Fruit fly (Drosophila melanogaster): ENCODE measurements around the gene ND-ASHI.

Gene ND-ASHI

DNA sequence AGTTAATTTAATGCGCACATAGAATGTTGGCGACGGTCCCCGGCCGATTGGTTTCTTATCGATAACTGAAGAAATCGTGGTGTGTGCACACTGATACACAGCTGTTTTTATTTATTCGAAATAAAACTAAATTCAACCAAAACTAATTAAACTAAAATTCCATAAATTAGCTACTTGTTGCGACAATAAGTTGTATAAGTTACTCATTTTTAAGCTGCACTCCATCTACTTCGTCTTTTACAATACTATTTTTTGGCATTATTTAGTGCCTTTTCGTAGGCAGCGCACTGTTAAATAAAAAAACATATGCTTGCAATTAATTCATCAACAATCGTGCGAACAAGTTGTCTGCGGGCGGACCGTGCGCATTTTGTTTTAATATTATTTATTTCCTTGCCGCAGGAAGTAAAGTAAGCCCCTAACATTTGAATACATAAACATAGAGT is 17.5 kb downstream of the ND-ASHI start, which contains the start of the genes CG3224 and Ctr1A (continued):
- peak; percentile 74 for TF ChIP-seq Med (GFP tag)
- TF ChIP-seq CG17361 (GFP tag; IDR thresholded peaks at IDR 0.05), result peak; percentile 21; the same call in 1 of the 3 replicates
- TF ChIP-seq CG11560 (tag; IDR thresholded peaks at IDR 0.05), result no peak
- no peak for TF ChIP-seq CG1529 (GFP tag; optimal IDR thresholded peaks at IDR 0.05)
- TF ChIP-seq Jarid2 (GFP tag; optimal IDR thresholded peaks at IDR 0.05), result peak; percentile 13
- TF ChIP-seq CG11093 (GFP tag; IDR thresholded peaks at IDR 0.05), result no peak
- TF ChIP-seq CG15514 (GFP tag; optimal IDR thresholded peaks at IDR 0.05), result peak; percentile 37
- peak; percentile 20 for TF ChIP-seq Sin3A (optimal IDR thresholded peaks at IDR 0.05)
- TF ChIP-seq CG11695 (GFP tag; IDR thresholded peaks at IDR 0.05), result no peak
- no peak for TF ChIP-seq CG11456 (GFP tag; IDR thresholded peaks at IDR 0.05)
- no peak for TF ChIP-seq phol (tag; optimal IDR thresholded peaks at IDR 0.05)
- TF ChIP-seq CG15601 (tag; optimal IDR thresholded peaks at IDR 0.05), result peak; percentile 19
- TF ChIP-seq nmo (GFP tag; optimal IDR thresholded peaks at IDR 0.05), result peak; percentile 24
- TF ChIP-seq CG1603 (tag; optimal IDR thresholded peaks at IDR 0.05), result peak; percentile 31
- TF ChIP-seq Hr51 (GFP tag; optimal IDR thresholded peaks at IDR 0.05), result peak in 1 of 2 experiments; percentile 17
- no peak for TF ChIP-seq Hand (GFP tag; optimal IDR thresholded peaks at IDR 0.05)
- peak in 1 of 2 experiments; percentile 14 for TF ChIP-seq Eip74EF (GFP tag; optimal IDR thresholded peaks at IDR 0.05)
- TF ChIP-seq eve (GFP tag; optimal IDR thresholded peaks at IDR 0.05), result peak in 1 of 2 experiments; percentile 28
- no peak for TF ChIP-seq fd3F (GFP tag; optimal IDR thresholded peaks at IDR 0.05)
- TF ChIP-seq Dref (GFP tag; IDR thresholded peaks at IDR 0.05), result peak; percentile 69
- no peak for TF ChIP-seq CG9932 (GFP tag; IDR thresholded peaks at IDR 0.05)
- TF ChIP-seq CG14710 (tag; optimal IDR thresholded peaks at IDR 0.05), result peak; percentile 100
- no peak for TF ChIP-seq CG31388 (GFP tag; optimal IDR thresholded peaks at IDR 0.05)
- peak; percentile 24 for TF ChIP-seq exex (tag; optimal IDR thresholded peaks at IDR 0.05)
- peak; percentile 7 for TF ChIP-seq CG10543 (GFP tag; optimal IDR thresholded peaks at IDR 0.05)
- peak; percentile 57 for TF ChIP-seq BEAF-32 (GFP tag; optimal IDR thresholded peaks at IDR 0.05)
- TF ChIP-seq bowl (GFP tag; IDR thresholded peaks at IDR 0.05), result no peak
- TF ChIP-seq CG10267 (tag; optimal IDR thresholded peaks at IDR 0.05), result peak; percentile 69
- TF ChIP-seq cas (GFP tag; IDR thresholded peaks at IDR 0.05), result no peak
- no peak for TF ChIP-seq NFAT (GFP tag; IDR thresholded peaks at IDR 0.05)
- TF ChIP-seq CG9797 (GFP tag; optimal IDR thresholded peaks at IDR 0.05), result peak; percentile 69
- TF ChIP-seq CG14050 (GFP tag; IDR thresholded peaks at IDR 0.05), result no peak
- peak; percentile 12 for TF ChIP-seq mirr (GFP tag; optimal IDR thresholded peaks at IDR 0.05)
- TF ChIP-seq vfl (GFP tag; optimal IDR thresholded peaks at IDR 0.05), result no peak
- no peak for TF ChIP-seq gro (GFP tag; optimal IDR thresholded peaks at IDR 0.05)
- peak; percentile 18 for TF ChIP-seq CG12391 (tag; optimal IDR thresholded peaks at IDR 0.05)
- no peak for TF ChIP-seq Hmx (GFP tag; optimal IDR thresholded peaks at IDR 0.05)
- TF ChIP-seq sna (GFP tag; IDR thresholded peaks at IDR 0.05; ENCODE audit: partially characterized antibody), result peak; percentile 29; the same call in 1 of the 2 replicates

DNA sequence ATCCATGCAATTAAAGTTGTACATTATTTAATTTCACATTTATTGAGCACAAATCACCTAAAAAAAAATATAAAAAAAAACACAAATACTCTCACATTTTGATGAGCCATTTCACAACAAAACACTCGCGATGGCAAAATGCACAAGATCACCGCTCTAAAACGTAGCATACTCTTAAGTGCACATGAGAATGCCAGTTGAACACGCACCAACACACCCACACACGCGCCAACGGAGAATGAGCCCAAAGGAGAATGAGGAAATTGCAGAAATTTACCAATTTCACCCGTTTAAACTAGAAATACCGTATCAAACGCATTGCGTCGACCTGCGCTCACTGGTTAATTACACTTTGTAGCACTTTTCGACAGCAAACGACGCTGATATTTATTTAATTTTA is 19.0 kb downstream of the ND-ASHI start:
- TF ChIP-seq cg (GFP tag; optimal IDR thresholded peaks at IDR 0.05) (peak; percentile 73), CG1832 (GFP tag; optimal IDR thresholded peaks at IDR 0.05) (no peak), CG7745 (tag; optimal IDR thresholded peaks at IDR 0.05) (no peak), CG11695 (GFP tag; IDR thresholded peaks at IDR 0.05) (no peak), CG32767 (GFP tag; IDR thresholded peaks at IDR 0.05) (no peak), CG34422 (GFP tag; IDR thresholded peaks at IDR 0.05) (no peak), dm (GFP tag; optimal IDR thresholded peaks at IDR 0.05) (no peak), nmo (GFP tag; optimal IDR thresholded peaks at IDR 0.05) (no peak), Myb (GFP tag; optimal IDR thresholded peaks at IDR 0.05) (no peak), CG9437 (GFP tag; optimal IDR thresholded peaks at IDR 0.05) (no peak), CG2120 (GFP tag; optimal IDR thresholded peaks at IDR 0.05) (no peak), Deaf1 (tag; optimal IDR thresholded peaks at IDR 0.05) (no peak), CG15479 (GFP tag; optimal IDR thresholded peaks at IDR 0.05) (peak; percentile 37), chinmo (GFP tag; IDR thresholded peaks at IDR 0.05; ENCODE audit: partially characterized antibody) (no peak), psq (GFP tag; optimal IDR thresholded peaks at IDR 0.05) (peak; percentile 61)

Measured in whole organism, embryonic.